Worm (Caenorhabditis elegans) whole organism, L4/young adult: ENCODE measurements around the gene leo-1.

ENCODE experiments used
- W03F9.2 ChIP-seq: fragments of 150-350 bp; optimal IDR thresholded peaks from 2 replicates; lab custom pipeline; 2014; ENCODE audit warnings: missing biosample characterization, missing genetic modification characterization
- dao-5 ChIP-seq: sonication (generic microtip); optimal IDR thresholded peaks from 2 replicates; lab custom pipeline; 2016; ENCODE audit warnings: missing genotype, missing genetic modification characterization, moderate library complexity, missing compliant biosample characterization
- him-1 ChIP-seq: sonication (generic microtip); optimal IDR thresholded peaks from 2 replicates; lab custom pipeline; 2016; ENCODE audit warnings: missing genotype, missing genetic modification reagents, missing genetic modification characterization, missing compliant biosample characterization

DNA sequence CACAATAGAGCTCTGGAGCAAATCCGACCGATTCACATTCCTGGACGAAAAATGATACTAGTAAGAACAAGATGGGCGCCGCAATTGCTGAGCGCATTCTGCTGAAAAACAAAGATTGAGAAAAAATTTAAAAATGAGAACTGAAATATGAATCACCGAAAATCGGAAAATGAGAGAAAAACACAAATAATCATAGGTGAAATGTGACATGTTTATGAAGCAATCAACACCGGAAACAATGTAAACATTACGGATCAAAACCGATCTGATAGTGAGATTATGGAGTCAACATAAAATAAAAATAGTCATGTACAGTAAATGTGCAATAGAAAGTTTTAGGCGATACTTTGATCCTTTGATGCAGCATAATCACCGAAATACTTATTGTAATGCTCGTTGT, 15.3 kb downstream of the leo-1 start, which contains the start of gene dnj-2:
- TF ChIP-seq him-1, result no peak
- no peak for TF ChIP-seq dao-5 (tag; lab: Kevin White, UChicago)
- TF ChIP-seq W03F9.2 (tag; lab: Kevin White, UChicago), result no peak
